Fruit fly (Drosophila melanogaster) whole organism, embryonic: Measurements from ENCODE around the gene PpV.

Experiments used
- B-H2 ChIP-seq: fragments of 200-800 bp; sonication (Bioruptor generic); optimal IDR thresholded peaks from 2 replicates; lab custom pipeline; 2018; ENCODE audit warnings: missing biosample characterization, mild to moderate bottlenecking, missing genetic modification characterization
- CG11723 ChIP-seq: fragments of 200-800 bp; sonication (Bioruptor generic); optimal IDR thresholded peaks from 2 replicates; lab custom pipeline; 2017; ENCODE audit warnings: missing biosample characterization, mild to moderate bottlenecking, missing genetic modification characterization
- CG12769 ChIP-seq: fragments of 200-800 bp; sonication (Bioruptor generic); optimal IDR thresholded peaks from 2 replicates; lab custom pipeline; 2019; ENCODE audit warnings: missing biosample characterization, mild to moderate bottlenecking, missing genetic modification characterization, moderate library complexity
- CG13287 ChIP-seq: fragments of 200-800 bp; sonication (Bioruptor generic); IDR thresholded peaks from 2 replicates; pipeline ENCODE4 v1.3.6; 2022; ENCODE audit warnings: missing biosample characterization, missing genetic modification characterization; ENCODE audit not compliant: partially characterized antibody
- CG13296 ChIP-seq: fragments of 200-800 bp; sonication (Bioruptor generic); optimal IDR thresholded peaks from 3 replicates; lab custom pipeline; 2018; ENCODE audit warnings: missing biosample characterization, mild to moderate bottlenecking, missing genetic modification characterization
- CG14014 ChIP-seq: fragments of 200-800 bp; sonication (Bioruptor generic); IDR thresholded peaks from 2 replicates; pipeline ENCODE4 v1.3.6; 2022; ENCODE audit warnings: missing biosample characterization, missing genetic modification characterization
- CG17359 ChIP-seq: fragments of 200-800 bp; sonication (Bioruptor generic); optimal IDR thresholded peaks from 3 replicates; lab custom pipeline; 2018; ENCODE audit warnings: missing biosample characterization, mild to moderate bottlenecking, missing genetic modification characterization, moderate library complexity
- CG18011 ChIP-seq: fragments of 200-800 bp; sonication (Bioruptor generic); optimal IDR thresholded peaks from 2 replicates; lab custom pipeline; 2017; ENCODE audit warnings: missing biosample characterization, missing genetic modification characterization, mild to moderate bottlenecking, moderate library complexity, missing genotype
- CG18764 ChIP-seq: fragments of 200-800 bp; sonication (Bioruptor generic); optimal IDR thresholded peaks from 3 replicates; lab custom pipeline; 2016; ENCODE audit warnings: missing biosample characterization, missing genetic modification characterization
- CG34422 ChIP-seq: fragments of 200-800 bp; sonication (Bioruptor generic); IDR thresholded peaks from 3 replicates; pipeline ENCODE4 v1.3.6; 2022; ENCODE audit warnings: missing biosample characterization, missing genetic modification characterization
- CG42726 ChIP-seq: fragments of 200-800 bp; sonication (Bioruptor generic); IDR thresholded peaks from 2 replicates; pipeline ENCODE4 v1.3.6; 2022; ENCODE audit warnings: missing biosample characterization, missing genetic modification characterization; ENCODE audit not compliant: partially characterized antibody
- CG4328 ChIP-seq: fragments of 200-800 bp; sonication (Bioruptor generic); optimal IDR thresholded peaks from 3 replicates; lab custom pipeline; 2017; ENCODE audit warnings: missing biosample characterization, missing genetic modification reagents, missing genetic modification characterization
- CG4360 ChIP-seq: fragments of 200-800 bp; sonication (Bioruptor generic); IDR thresholded peaks from 2 replicates; pipeline ENCODE4 v1.3.6; 2022; ENCODE audit warnings: missing biosample characterization, missing genetic modification characterization
- CG4424 ChIP-seq: fragments of 200-800 bp; sonication (Bioruptor generic); optimal IDR thresholded peaks from 3 replicates; lab custom pipeline; 2016; ENCODE audit warnings: missing biosample characterization, missing genetic modification characterization
- CG7357 ChIP-seq: fragments of 200-800 bp; sonication (Bioruptor generic); IDR thresholded peaks from 3 replicates; pipeline ENCODE4 v1.3.6; 2022; ENCODE audit warnings: missing biosample characterization, missing genetic modification characterization
- CHES-1-like ChIP-seq: fragments of 200-800 bp; sonication (Bioruptor generic); optimal IDR thresholded peaks from 2 replicates; lab custom pipeline; 2016; ENCODE audit warnings: missing biosample characterization, missing genetic modification characterization
- Chrac-16 ChIP-seq: fragments of 200-800 bp; sonication (Bioruptor generic); optimal IDR thresholded peaks from 3 replicates; lab custom pipeline; 2016; ENCODE audit warnings: missing biosample characterization, missing genetic modification characterization
- ERR ChIP-seq: fragments of 200-800 bp; sonication (Bioruptor generic); optimal IDR thresholded peaks from 2 replicates; lab custom pipeline; 2016; ENCODE audit warnings: missing biosample characterization, missing genetic modification characterization
- Gsc ChIP-seq: fragments of 200-800 bp; sonication (Bioruptor generic); IDR thresholded peaks from 2 replicates; pipeline ENCODE4 v1.3.6; 2022; ENCODE audit warnings: missing biosample characterization, missing genetic modification characterization
- HmgD ChIP-seq: fragments of 200-800 bp; sonication (Bioruptor generic); optimal IDR thresholded peaks from 3 replicates; lab custom pipeline; 2016; ENCODE audit warnings: missing biosample characterization, missing genetic modification characterization
- HmgZ ChIP-seq: fragments of 200-800 bp; sonication (Bioruptor generic); optimal IDR thresholded peaks from 2 replicates; lab custom pipeline; 2018; ENCODE audit warnings: missing biosample characterization, mild to moderate bottlenecking, missing genetic modification characterization
- Hr51 ChIP-seq, 2 experiments: fragments of 200-800 bp; sonication (Bioruptor generic); optimal IDR thresholded peaks; 2 replicates in 1 of 2; 3 replicates in 1 of 2; lab custom pipeline; 2016 to 2018; ENCODE audit warnings: missing biosample characterization in 2 of 2, missing genetic modification characterization in 2 of 2, mild to moderate bottlenecking in 1 of 2, moderate library complexity in 1 of 2
- Meics ChIP-seq: fragments of 200-800 bp; sonication (Bioruptor generic); optimal IDR thresholded peaks from 2 replicates; lab custom pipeline; 2017; ENCODE audit warnings: missing biosample characterization, mild to moderate bottlenecking, missing genetic modification characterization
- Mrtf ChIP-seq: fragments of 200-800 bp; sonication (Bioruptor generic); IDR thresholded peaks from 3 replicates; pipeline ENCODE4 v1.3.6; 2022; ENCODE audit warnings: missing biosample characterization, missing genetic modification characterization
- Neu2 ChIP-seq: fragments of 200-800 bp; sonication (Bioruptor generic); optimal IDR thresholded peaks from 3 replicates; lab custom pipeline; 2016; ENCODE audit warnings: missing biosample characterization, missing genetic modification characterization, borderline replicate concordance
- NfI ChIP-seq: fragments of 200-800 bp; sonication (Bioruptor generic); optimal IDR thresholded peaks from 3 replicates; lab custom pipeline; 2018; ENCODE audit warnings: missing biosample characterization, mild to moderate bottlenecking, missing genetic modification characterization, moderate library complexity
- Spps ChIP-seq: fragments of 200-800 bp; sonication (Bioruptor generic); optimal IDR thresholded peaks from 2 replicates; lab custom pipeline; 2018; ENCODE audit warnings: missing biosample characterization, mild to moderate bottlenecking, missing genetic modification characterization
- Tbp ChIP-seq: fragments of >200 bp; optimal IDR thresholded peaks from 2 replicates; lab custom pipeline; 2018; ENCODE audit warnings: missing biosample characterization, missing genetic modification characterization
- Trl ChIP-seq, 3 experiments: fragments of >200 bp in 2 of 3; fragments of 200-800 bp in 1 of 3; sonication (Bioruptor generic) in 1 of 3; optimal IDR thresholded peaks; 2 replicates in 1 of 3; 3 replicates in 2 of 3; lab custom pipeline; 2016 to 2017; ENCODE audit warnings: missing biosample characterization in 1 of 3, missing genetic modification characterization in 1 of 3
- Xbp1 ChIP-seq: fragments of 200-800 bp; sonication (Bioruptor generic); optimal IDR thresholded peaks from 3 replicates; lab custom pipeline; 2016; ENCODE audit warnings: missing biosample characterization, mild to moderate bottlenecking, missing genetic modification characterization
- ac ChIP-seq: fragments of 200-800 bp; sonication (Bioruptor generic); optimal IDR thresholded peaks from 3 replicates; lab custom pipeline; 2017; ENCODE audit warnings: missing biosample characterization, mild to moderate bottlenecking, missing genetic modification characterization
- ase ChIP-seq: fragments of 200-800 bp; sonication (Bioruptor generic); IDR thresholded peaks from 3 replicates; pipeline ENCODE4 v1.3.6; 2022; ENCODE audit warnings: missing biosample characterization, missing genetic modification characterization
- az2 ChIP-seq: fragments of 200-800 bp; sonication (Bioruptor generic); optimal IDR thresholded peaks from 3 replicates; lab custom pipeline; 2016; ENCODE audit warnings: missing biosample characterization, missing genetic modification characterization
- cas ChIP-seq: fragments of 200-800 bp; sonication (Bioruptor generic); IDR thresholded peaks from 2 replicates; pipeline ENCODE4 v1.3.6; 2022; ENCODE audit warnings: missing biosample characterization, missing genetic modification characterization
- dmrt99B ChIP-seq: fragments of 200-800 bp; sonication (Bioruptor generic); optimal IDR thresholded peaks from 2 replicates; lab custom pipeline; 2018; ENCODE audit warnings: missing biosample characterization, mild to moderate bottlenecking, missing genetic modification characterization, moderate library complexity
- eyg ChIP-seq: fragments of 200-800 bp; sonication (Bioruptor generic); optimal IDR thresholded peaks from 3 replicates; lab custom pipeline; 2016; ENCODE audit warnings: missing biosample characterization, missing genetic modification characterization
- fd96Cb ChIP-seq: fragments of 200-800 bp; sonication (Bioruptor generic); optimal IDR thresholded peaks from 2 replicates; lab custom pipeline; 2018; ENCODE audit warnings: missing biosample characterization, mild to moderate bottlenecking, missing genetic modification characterization, moderate library complexity
- her ChIP-seq: fragments of 200-800 bp; sonication (Bioruptor generic); optimal IDR thresholded peaks from 2 replicates; lab custom pipeline; 2016; ENCODE audit warnings: missing biosample characterization, missing genetic modification characterization
- hkb ChIP-seq, 2 experiments: fragments of 200-800 bp in 1 of 2; fragments of >200 bp in 1 of 2; sonication (Bioruptor generic) in 1 of 2; IDR thresholded peaks in 1 of 2; optimal IDR thresholded peaks in 1 of 2; 2 replicates each; pipeline versions ENCODE4 v1.3.6 to Lab custom; 2017 to 2022; ENCODE audit warnings: missing biosample characterization in 1 of 2, missing genetic modification characterization in 1 of 2
- insv ChIP-seq, 2 experiments: fragments of 200-800 bp; sonication (Bioruptor generic); optimal IDR thresholded peaks; 3 replicates each; lab custom pipeline; 2016 to 2018; ENCODE audit warnings: missing biosample characterization in 2 of 2, missing genetic modification characterization in 2 of 2
- jigr1 ChIP-seq: fragments of 200-800 bp; sonication (Bioruptor generic); IDR thresholded peaks from 3 replicates; pipeline ENCODE4 v1.3.6; 2022; ENCODE audit warnings: missing biosample characterization, missing genetic modification characterization
- kay ChIP-seq: fragments of 200-800 bp; sonication (Bioruptor generic); optimal IDR thresholded peaks from 2 replicates; lab custom pipeline; 2016; ENCODE audit warnings: missing biosample characterization, missing genetic modification characterization
- ken ChIP-seq: fragments of 200-800 bp; sonication (Bioruptor generic); IDR thresholded peaks from 3 replicates; pipeline ENCODE4 v1.3.6; 2022; ENCODE audit warnings: missing biosample characterization, missing genetic modification characterization
- prd ChIP-seq, 3 experiments: fragments of >200 bp in 2 of 3; fragments of 200-800 bp in 1 of 3; sonication (Bioruptor generic) in 1 of 3; optimal IDR thresholded peaks in 2 of 3; IDR thresholded peaks in 1 of 3; 2 replicates in 2 of 3; 3 replicates in 1 of 3; pipeline versions ENCODE4 v1.3.6 to Lab custom; 2017 to 2022; ENCODE audit warnings: missing biosample characterization in 1 of 3, missing genetic modification characterization in 1 of 3
- seq ChIP-seq: fragments of 200-800 bp; sonication (Bioruptor generic); IDR thresholded peaks from 2 replicates; pipeline ENCODE4 v1.3.6; 2022; ENCODE audit warnings: missing biosample characterization, missing genetic modification characterization
- tin ChIP-seq: fragments of 200-800 bp; sonication (Bioruptor generic); optimal IDR thresholded peaks from 3 replicates; lab custom pipeline; 2016; ENCODE audit warnings: missing biosample characterization, missing genetic modification characterization
- vfl ChIP-seq: fragments of 200-800 bp; sonication (Bioruptor generic); optimal IDR thresholded peaks from 2 replicates; lab custom pipeline; 2016; ENCODE audit warnings: missing biosample characterization, missing genetic modification characterization

The PpV gene

dm6 chrX:6375636-6376035 is 2.9 kb upstream of the PpV start (continued):
- TF ChIP-seq Mrtf (GFP tag; lab: Robert Waterston, UW): 0 out of 3 replicates have a peak, but pooled peaks have one; percentile 24
- no peak for TF ChIP-seq eyg (GFP tag; lab: Kevin White, UChicago)
- no peak for TF ChIP-seq B-H2
- TF ChIP-seq her: peak; percentile 21
- TF ChIP-seq Trl (optimal IDR thresholded peaks at IDR 0.05; lab: Kevin White, UChicago): no peak
- peak; percentile 29 for TF ChIP-seq Trl (GFP tag; optimal IDR thresholded peaks at IDR 0.05; lab: Kevin White, UChicago)
- TF ChIP-seq az2 (GFP tag; lab: Kevin White, UChicago): peak; percentile 31
- TF ChIP-seq CG13287 (GFP tag; lab: Robert Waterston, UW): no peak
- peak; percentile 67 for TF ChIP-seq dmrt99B
- peak; percentile 10 for TF ChIP-seq HmgZ
- no peak for TF ChIP-seq ken (GFP tag; lab: Robert Waterston, UW)
- TF ChIP-seq jigr1: no peak
- no peak for TF ChIP-seq prd (optimal IDR thresholded peaks at IDR 0.05; lab: Kevin White, UChicago)
- peak; percentile 59; the same call in 1 of the 3 replicates for TF ChIP-seq prd (GFP tag; IDR thresholded peaks at IDR 0.05; lab: Robert Waterston, UW)
- peak; percentile 38 for TF ChIP-seq NfI
- TF ChIP-seq fd96Cb (tag; lab: Kevin White, UChicago): peak; percentile 49
- TF ChIP-seq CG13296 (GFP tag; lab: Kevin White, UChicago): peak; percentile 48
- TF ChIP-seq CG4328 (GFP tag; lab: Kevin White, UChicago): no peak
- peak; percentile 49 for TF ChIP-seq tin (GFP tag; lab: Kevin White, UChicago)
- no peak for TF ChIP-seq CG7357 (GFP tag; lab: Robert Waterston, UW)
- peak; percentile 64 for TF ChIP-seq Meics (GFP tag; lab: Kevin White, UChicago)
- peak; percentile 41 for TF ChIP-seq Xbp1
- no peak for TF ChIP-seq Neu2 (GFP tag; lab: Kevin White, UChicago)
- TF ChIP-seq Chrac-16: no peak
- TF ChIP-seq Gsc (GFP tag; lab: Robert Waterston, UW): no peak
- no peak for TF ChIP-seq CG34422 (GFP tag; lab: Robert Waterston, UW)
- peak; percentile 41 for TF ChIP-seq CG14014
- TF ChIP-seq Hr51 (GFP tag; optimal IDR thresholded peaks at IDR 0.05; lab: Kevin White, UChicago): peak in 1 of 2 experiments; percentile 48
- TF ChIP-seq CG18011 (GFP tag; lab: Kevin White, UChicago): no peak
- no peak for TF ChIP-seq insv (GFP tag; optimal IDR thresholded peaks at IDR 0.05; lab: Kevin White, UChicago)
- TF ChIP-seq ERR (GFP tag; lab: Kevin White, UChicago): no peak
- TF ChIP-seq Tbp (GFP tag; lab: Kevin White, UChicago): no peak
- TF ChIP-seq cas: no peak
- TF ChIP-seq CG18764: no peak
- no peak for TF ChIP-seq kay
- no peak for TF ChIP-seq CG12769 (tag; lab: Kevin White, UChicago)
- TF ChIP-seq ase (GFP tag; lab: Robert Waterston, UW): 0 out of 3 replicates have a peak, but pooled peaks have one; percentile 29
- no peak for TF ChIP-seq vfl (GFP tag; lab: Kevin White, UChicago)
- no peak for TF ChIP-seq CG42726 (GFP tag; lab: Robert Waterston, UW)
- peak; percentile 15; the same call in 1 of the 2 replicates for TF ChIP-seq seq (GFP tag; lab: Robert Waterston, UW)
- TF ChIP-seq Spps (tag; lab: Kevin White, UChicago): no peak
- no peak for TF ChIP-seq hkb (optimal IDR thresholded peaks at IDR 0.05; lab: Kevin White, UChicago)
- TF ChIP-seq hkb (GFP tag; IDR thresholded peaks at IDR 0.05; lab: Robert Waterston, UW): peak; percentile 37; the same call in 1 of the 2 replicates
- no peak for TF ChIP-seq CG4360 (GFP tag; lab: Robert Waterston, UW)
- TF ChIP-seq ac (GFP tag; lab: Kevin White, UChicago): no peak
- TF ChIP-seq CHES-1-like: no peak
- no peak for TF ChIP-seq HmgD
- peak; percentile 36 for TF ChIP-seq CG4424 (GFP tag; lab: Kevin White, UChicago)
- TF ChIP-seq CG11723 (GFP tag; lab: Kevin White, UChicago): no peak
- peak; percentile 36 for TF ChIP-seq CG17359
